Fruit fly (Drosophila melanogaster): ENCODE data around the gene CG17648.

CG17648 gene

DNA sequence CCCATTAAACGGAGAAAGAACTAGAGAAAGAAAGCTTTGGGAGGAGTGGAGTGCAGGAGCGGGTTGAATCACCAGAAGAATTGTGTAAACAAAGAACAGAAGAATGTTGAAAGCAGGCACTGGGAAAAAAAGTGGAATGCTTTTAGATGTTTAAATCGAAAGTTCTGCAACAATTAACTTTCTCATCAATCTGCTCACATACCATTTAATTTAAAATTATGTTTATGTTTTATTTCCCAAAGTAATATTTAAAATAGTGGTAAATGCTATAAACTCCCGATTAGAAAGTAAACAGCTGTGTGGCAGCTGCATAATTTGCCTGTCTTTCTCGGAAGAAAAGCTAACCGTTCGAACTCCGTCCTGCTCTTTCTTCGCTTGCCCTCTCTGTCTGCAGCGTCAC lies 14.1 kb upstream of the CG17648 start (continued):
- TF ChIP-seq bsh (GFP tag; optimal IDR thresholded peaks at IDR 0.05), result peak in 1 of 2 experiments; percentile 79
- TF ChIP-seq CG12299 (tag; optimal IDR thresholded peaks at IDR 0.05), result no peak
- TF ChIP-seq CG18476 (GFP tag; optimal IDR thresholded peaks at IDR 0.05), result no peak
- peak; percentile 59; the same call in 2 of the 3 replicates for TF ChIP-seq ci (GFP tag; IDR thresholded peaks at IDR 0.05)
- peak; percentile 75 for TF ChIP-seq CG15601 (tag; optimal IDR thresholded peaks at IDR 0.05)
- no peak for TF ChIP-seq CG6813 (GFP tag; optimal IDR thresholded peaks at IDR 0.05)
- TF ChIP-seq org-1 (GFP tag; optimal IDR thresholded peaks at IDR 0.05), result peak; percentile 12
- no peak for TF ChIP-seq D (optimal IDR thresholded peaks at IDR 0.05)
- TF ChIP-seq D (GFP tag; optimal IDR thresholded peaks at IDR 0.05), result peak; percentile 25
- peak; percentile 17 for TF ChIP-seq twi (tag; optimal IDR thresholded peaks at IDR 0.05)
- TF ChIP-seq phol (tag; optimal IDR thresholded peaks at IDR 0.05), result peak; percentile 62
- no peak for TF ChIP-seq al (GFP tag; IDR thresholded peaks at IDR 0.05)
- no peak for TF ChIP-seq CG4404 (GFP tag; IDR thresholded peaks at IDR 0.05)
- peak; percentile 45 for TF ChIP-seq CG17359 (tag; optimal IDR thresholded peaks at IDR 0.05)
- TF ChIP-seq ssp (GFP tag; IDR thresholded peaks at IDR 0.05), result no peak
- no peak for TF ChIP-seq ERR (GFP tag; optimal IDR thresholded peaks at IDR 0.05)
- TF ChIP-seq CG10274 (GFP tag; optimal IDR thresholded peaks at IDR 0.05), result no peak
- TF ChIP-seq CG12744 (GFP tag; optimal IDR thresholded peaks at IDR 0.05), result no peak
- no peak for TF ChIP-seq dimm (GFP tag; IDR thresholded peaks at IDR 0.05)
- peak in 1 of 3 experiments; percentile 55 for TF ChIP-seq Stat92E (GFP tag; optimal IDR thresholded peaks at IDR 0.05)
- TF ChIP-seq Xrp1 (GFP tag; IDR thresholded peaks at IDR 0.05), result peak; percentile 30; the same call in 1 of the 2 replicates
- TF ChIP-seq sd (tag; optimal IDR thresholded peaks at IDR 0.05), result peak; percentile 59
- TF ChIP-seq grau (tag; optimal IDR thresholded peaks at IDR 0.05), result peak; percentile 20
- TF ChIP-seq CG16813 (GFP tag; IDR thresholded peaks at IDR 0.05; ENCODE audit: partially characterized antibody), result no peak
- peak; percentile 43 for TF ChIP-seq nau (GFP tag; optimal IDR thresholded peaks at IDR 0.05)
- TF ChIP-seq pnt (GFP tag; optimal IDR thresholded peaks at IDR 0.05), result no peak
- TF ChIP-seq sc (optimal IDR thresholded peaks at IDR 0.05), result no peak
- peak; percentile 28 for TF ChIP-seq sc (GFP tag; optimal IDR thresholded peaks at IDR 0.05)
- TF ChIP-seq Dp (GFP tag; optimal IDR thresholded peaks at IDR 0.05), result no peak
- peak; percentile 31 for TF ChIP-seq Xbp1 (GFP tag; optimal IDR thresholded peaks at IDR 0.05)
- TF ChIP-seq CG4424 (GFP tag; optimal IDR thresholded peaks at IDR 0.05), result peak; percentile 18
- no peak for TF ChIP-seq CG10431 (GFP tag; optimal IDR thresholded peaks at IDR 0.05)
- TF ChIP-seq bbx (GFP tag; IDR thresholded peaks at IDR 0.05; ENCODE audit: partially characterized antibody), result no peak
- no peak for TF ChIP-seq cwo (GFP tag; optimal IDR thresholded peaks at IDR 0.05)
- no peak for TF ChIP-seq E2f1 (GFP tag; IDR thresholded peaks at IDR 0.05)
- no peak for TF ChIP-seq danr (GFP tag; IDR thresholded peaks at IDR 0.05)
- TF ChIP-seq Awh (GFP tag; IDR thresholded peaks at IDR 0.05), result no peak
- TF ChIP-seq eve (GFP tag; optimal IDR thresholded peaks at IDR 0.05), result no peak
- TF ChIP-seq CG6254 (GFP tag; optimal IDR thresholded peaks at IDR 0.05), result peak; percentile 62
- TF ChIP-seq CG14441 (GFP tag; IDR thresholded peaks at IDR 0.05), result no peak
- TF ChIP-seq CG9876 (GFP tag; optimal IDR thresholded peaks at IDR 0.05), result no peak
- TF ChIP-seq salm (tag; optimal IDR thresholded peaks at IDR 0.05), result no peak
- TF ChIP-seq Bdp1 (GFP tag; optimal IDR thresholded peaks at IDR 0.05), result no peak
- TF ChIP-seq ash1 (GFP tag; optimal IDR thresholded peaks at IDR 0.05), result no peak
- TF ChIP-seq toy (GFP tag; IDR thresholded peaks at IDR 0.05), result no peak
- peak; percentile 51 for TF ChIP-seq CG14710 (tag; optimal IDR thresholded peaks at IDR 0.05)
- no peak for TF ChIP-seq esg (GFP tag; conservative IDR thresholded peaks at IDR 0.05)
- peak; percentile 42; the same call in 2 of the 3 replicates for TF ChIP-seq row (GFP tag; IDR thresholded peaks at IDR 0.05)
- peak; percentile 19 for TF ChIP-seq CG10267 (tag; optimal IDR thresholded peaks at IDR 0.05)
- TF ChIP-seq Camta (GFP tag; optimal IDR thresholded peaks at IDR 0.05), result no peak
- no peak for TF ChIP-seq fu2 (GFP tag; optimal IDR thresholded peaks at IDR 0.05)
